Fruit fly (Drosophila melanogaster) whole organism: Measurements from ENCODE around the gene PH4alphaNE2.
A peak's percentile ranks its signal among the peaks of the same experiment; 100 is the strongest.

ENCODE experiments used
- CG8478 ChIP-seq: fragments of >200 bp; optimal IDR thresholded peaks from 2 replicates; lab custom pipeline; 2018; ENCODE audit warnings: inconsistent platforms
- Dll ChIP-seq: fragments of >200 bp; optimal IDR thresholded peaks from 2 replicates; lab custom pipeline; 2017
- EcR ChIP-seq, 2 experiments: fragments of >200 bp; optimal IDR thresholded peaks; 2 replicates each; lab custom pipeline; 2017; ENCODE audit warnings: missing biosample characterization in 2 of 2, missing genetic modification characterization in 2 of 2, missing genetic modification reagents in 2 of 2
- pan ChIP-seq: fragments of >200 bp; optimal IDR thresholded peaks from 2 replicates; lab custom pipeline; 2017
- psq ChIP-seq: fragments of >200 bp; optimal IDR thresholded peaks from 2 replicates; lab custom pipeline; 2017
- usp ChIP-seq: fragments of >200 bp; optimal IDR thresholded peaks from 2 replicates; lab custom pipeline; 2017; ENCODE audit warnings: missing biosample characterization, missing genetic modification characterization, mixed read lengths

Gene PH4alphaNE2

DNA sequence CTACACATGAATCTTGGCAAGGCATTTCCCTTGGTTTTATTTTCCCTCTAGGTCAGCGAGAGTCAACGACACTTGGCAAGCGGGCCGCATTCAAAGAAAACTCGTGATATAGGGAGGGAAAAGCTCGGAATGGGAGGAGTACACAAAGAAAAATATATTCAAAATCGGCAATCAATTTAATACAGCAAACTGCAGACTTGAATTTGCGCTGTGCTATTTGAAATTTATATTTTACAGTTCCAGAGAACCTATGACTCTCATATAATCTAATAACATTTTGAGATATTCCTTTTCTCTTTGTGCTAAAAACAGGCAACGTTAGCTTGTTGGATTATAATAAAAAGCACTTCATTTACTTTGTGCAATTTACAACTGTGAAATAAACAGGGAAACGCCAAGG is 17.6 kb upstream of the PH4alphaNE2 start:
- TF ChIP-seq EcR (GFP tag; optimal IDR thresholded peaks at IDR 0.05; lab: Kevin White, UChicago) (no peak), psq (no peak), Dll (lab: Kevin White, UChicago) (no peak), CG8478 (lab: Kevin White, UChicago) (no peak), pan (lab: Kevin White, UChicago) (no peak), usp (GFP tag; lab: Kevin White, UChicago) (no peak)

DNA sequence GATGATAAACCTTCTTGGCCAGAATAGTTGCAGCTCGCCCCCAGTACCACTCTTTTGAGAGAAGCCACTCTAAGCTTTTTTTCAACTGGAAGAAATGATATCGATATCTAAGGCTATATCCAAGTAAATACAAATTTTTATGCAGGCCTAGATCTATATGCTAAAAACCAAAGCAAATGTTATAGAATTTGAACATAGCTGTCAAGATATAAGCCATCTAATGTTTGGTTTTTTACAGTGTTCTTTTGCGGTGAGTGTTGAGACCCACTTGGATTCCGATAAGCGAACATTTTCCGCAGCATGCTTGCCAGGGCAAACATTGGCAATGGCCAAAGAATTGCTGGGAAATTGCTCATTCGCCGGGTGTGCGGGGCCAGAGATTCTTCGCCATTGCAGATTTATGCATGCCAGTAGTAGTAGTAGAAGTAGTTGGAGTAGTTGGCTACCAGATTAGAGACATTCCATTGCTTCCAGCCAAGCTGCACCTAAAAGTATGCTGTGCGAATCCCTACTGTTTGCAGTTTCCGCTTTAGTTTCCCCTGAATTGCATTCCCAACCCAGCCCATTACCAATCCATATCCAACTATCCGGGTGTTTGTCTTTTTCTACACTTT is 16.8 kb upstream of the PH4alphaNE2 start:
- TF ChIP-seq psq: no peak
- TF ChIP-seq usp (GFP tag; lab: Kevin White, UChicago): no peak
- no peak for TF ChIP-seq pan (lab: Kevin White, UChicago)
- no peak for TF ChIP-seq CG8478 (lab: Kevin White, UChicago)
- no peak for TF ChIP-seq EcR (GFP tag; optimal IDR thresholded peaks at IDR 0.05; lab: Kevin White, UChicago)
- TF ChIP-seq Dll (lab: Kevin White, UChicago): no peak

DNA sequence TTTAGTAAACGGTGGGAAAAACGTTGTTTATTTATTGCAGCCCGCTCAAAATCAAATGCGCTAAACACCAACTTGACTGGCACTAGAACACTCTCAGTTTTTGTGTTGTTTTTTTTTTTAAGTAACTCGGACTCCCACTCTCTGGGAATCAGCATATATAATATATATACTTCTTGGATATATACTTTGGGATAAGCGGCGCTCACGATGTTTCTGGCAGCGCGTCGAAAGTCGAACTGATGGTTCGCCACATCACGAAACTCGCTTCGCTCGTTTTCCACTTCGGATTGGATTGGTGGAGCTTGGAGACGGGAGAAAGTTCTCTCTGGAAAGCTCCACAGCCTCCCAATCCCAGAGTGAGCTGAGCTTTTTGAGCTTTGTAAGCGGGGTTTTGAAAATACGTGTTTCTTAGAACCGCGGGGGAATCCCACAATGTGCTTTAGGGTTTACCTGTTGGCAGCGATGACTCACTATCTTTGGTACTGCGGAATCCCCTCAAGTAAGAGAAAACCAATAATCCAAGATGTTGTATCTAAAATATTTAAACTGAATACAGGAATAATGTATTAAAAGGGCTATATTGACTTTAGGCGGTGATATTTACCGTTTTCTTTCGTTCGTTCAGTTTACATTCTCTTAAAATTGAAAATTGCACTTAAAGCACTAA is 14.9 kb upstream of the PH4alphaNE2 start, which contains the start of gene jdp:
TSS of gene jdp (minus strand) at position 239 of the 667 bp plus-strand sequence.
- no peak for TF ChIP-seq usp (GFP tag; lab: Kevin White, UChicago)
- TF ChIP-seq pan (lab: Kevin White, UChicago): no peak
- TF ChIP-seq EcR (GFP tag; optimal IDR thresholded peaks at IDR 0.05; lab: Kevin White, UChicago): no peak
- TF ChIP-seq Dll (lab: Kevin White, UChicago): no peak
- no peak for TF ChIP-seq CG8478 (lab: Kevin White, UChicago)
- no peak for TF ChIP-seq psq

DNA sequence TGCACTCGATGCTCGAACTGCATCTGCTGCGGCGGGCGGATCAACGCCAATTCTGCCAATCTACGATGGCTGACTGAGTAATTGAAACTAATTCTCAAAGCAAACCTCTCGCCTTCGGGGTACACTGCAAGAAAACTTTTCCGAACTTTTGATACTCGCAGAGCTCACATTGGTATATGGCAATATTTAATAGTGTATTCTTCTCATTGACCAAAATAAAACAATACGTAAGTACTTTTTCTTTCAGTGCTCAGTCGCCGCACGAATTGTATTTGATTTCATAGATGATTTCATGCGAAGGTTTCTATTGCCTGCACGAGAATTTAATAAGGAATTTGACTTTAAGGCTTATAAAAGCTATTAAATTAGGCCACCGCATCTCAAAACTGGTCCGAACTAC is 13.6 kb upstream of the PH4alphaNE2 start:
- TF ChIP-seq psq (no peak), usp (GFP tag; lab: Kevin White, UChicago) (no peak), CG8478 (lab: Kevin White, UChicago) (no peak), EcR (GFP tag; optimal IDR thresholded peaks at IDR 0.05; lab: Kevin White, UChicago) (no peak), pan (lab: Kevin White, UChicago) (no peak), Dll (lab: Kevin White, UChicago) (no peak)

DNA sequence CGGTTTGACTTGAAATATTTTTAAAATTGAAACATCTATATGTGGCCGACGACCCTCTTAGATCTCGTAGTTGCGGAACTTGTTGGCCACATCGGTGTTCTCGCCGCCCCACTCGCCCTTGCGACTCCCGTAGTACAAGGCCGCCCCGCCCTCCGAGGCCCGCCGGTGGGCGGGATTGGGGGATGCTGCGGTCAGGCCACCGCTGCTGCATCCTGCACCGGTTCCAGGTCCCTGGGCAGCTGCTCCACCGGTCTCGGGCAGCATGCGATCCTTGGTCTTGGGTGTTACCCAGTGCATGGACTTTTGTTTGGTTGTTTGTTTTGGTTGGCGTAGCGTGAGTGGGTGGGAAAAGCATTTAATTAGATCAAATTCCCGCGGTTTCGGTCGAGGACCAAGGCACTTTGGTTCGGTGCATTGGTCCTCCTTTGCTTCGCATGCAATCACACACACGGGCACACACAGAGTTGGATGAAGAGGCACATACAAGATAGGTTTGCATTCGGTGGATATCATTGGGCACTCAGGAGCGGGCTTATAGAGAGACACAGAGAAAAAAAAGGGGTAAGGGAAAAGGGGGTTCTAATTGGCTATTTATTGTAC is 6.4 kb upstream of the PH4alphaNE2 start:
- TF ChIP-seq Dll (lab: Kevin White, UChicago): no peak
- TF ChIP-seq CG8478 (lab: Kevin White, UChicago): no peak
- TF ChIP-seq EcR (GFP tag; optimal IDR thresholded peaks at IDR 0.05; lab: Kevin White, UChicago): no peak
- TF ChIP-seq usp (GFP tag; lab: Kevin White, UChicago): no peak
- no peak for TF ChIP-seq pan (lab: Kevin White, UChicago)
- TF ChIP-seq psq: no peak

DNA sequence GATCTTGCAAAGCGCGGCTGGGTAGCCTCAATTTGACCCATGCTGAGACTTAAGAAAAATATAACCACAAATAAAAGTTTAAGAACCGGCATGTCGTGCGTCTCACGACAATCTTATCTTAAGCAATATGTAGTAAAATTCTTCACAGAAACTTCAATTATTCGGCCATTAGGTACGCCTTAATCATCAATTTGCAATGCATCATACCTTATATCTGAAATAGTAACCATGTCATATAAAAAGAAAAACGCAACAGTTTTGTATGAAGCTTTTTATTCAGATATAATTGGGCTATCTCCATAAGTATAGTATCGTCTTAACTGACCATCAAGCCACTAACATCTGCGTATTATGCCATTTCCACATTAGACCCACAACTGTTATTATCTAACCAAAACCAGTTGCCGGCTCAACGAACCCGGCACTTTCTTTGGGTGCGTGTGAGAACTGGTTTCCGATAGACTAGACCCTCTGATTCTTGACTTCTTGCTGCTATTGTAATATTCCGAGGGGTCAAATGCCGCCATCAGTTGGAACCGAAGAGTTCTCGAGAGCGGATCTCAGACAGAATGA is 2.3 kb upstream of the PH4alphaNE2 start, which contains the start of the genes CG31524 and CG9698:
TSS of gene CG31524 (minus strand) at position 101 of the 573 bp plus-strand sequence.
TSS of gene CG9698 (plus strand) at position 523 of the 573 bp plus-strand sequence.
- peak in 1 of 2 experiments; percentile 18 for TF ChIP-seq EcR (GFP tag; optimal IDR thresholded peaks at IDR 0.05; lab: Kevin White, UChicago)
- TF ChIP-seq CG8478 (lab: Kevin White, UChicago): no peak
- no peak for TF ChIP-seq psq
- no peak for TF ChIP-seq usp (GFP tag; lab: Kevin White, UChicago)
- no peak for TF ChIP-seq pan (lab: Kevin White, UChicago)
- no peak for TF ChIP-seq Dll (lab: Kevin White, UChicago)

DNA sequence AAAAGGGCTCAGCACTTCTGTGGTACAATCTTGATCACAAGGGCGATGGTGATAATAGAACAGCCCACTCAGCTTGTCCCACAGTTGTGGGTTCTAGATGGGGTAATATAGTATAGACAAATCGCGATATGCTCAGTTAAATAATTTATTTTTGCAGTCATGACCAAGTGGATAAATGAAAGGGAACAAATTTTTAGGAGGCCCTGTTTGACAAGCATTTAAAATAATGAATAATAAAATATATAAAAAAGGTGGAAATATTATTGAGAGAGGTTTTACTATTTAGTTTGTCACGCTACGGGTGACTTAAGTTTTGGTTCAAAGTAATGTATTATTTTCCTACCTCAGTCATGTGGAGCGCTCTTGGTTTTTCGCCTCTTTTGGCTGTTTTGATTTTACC is 4.3 kb downstream of the PH4alphaNE2 start, which contains the start of gene CG34041:
TSS of gene CG34041 (plus strand) at position 301 of the 400 bp plus-strand sequence.
- no peak for TF ChIP-seq pan (lab: Kevin White, UChicago)
- TF ChIP-seq Dll (lab: Kevin White, UChicago): no peak
- TF ChIP-seq CG8478 (lab: Kevin White, UChicago): no peak
- TF ChIP-seq psq: no peak
- TF ChIP-seq usp (GFP tag; lab: Kevin White, UChicago): no peak
- TF ChIP-seq EcR (GFP tag; optimal IDR thresholded peaks at IDR 0.05; lab: Kevin White, UChicago): no peak

DNA sequence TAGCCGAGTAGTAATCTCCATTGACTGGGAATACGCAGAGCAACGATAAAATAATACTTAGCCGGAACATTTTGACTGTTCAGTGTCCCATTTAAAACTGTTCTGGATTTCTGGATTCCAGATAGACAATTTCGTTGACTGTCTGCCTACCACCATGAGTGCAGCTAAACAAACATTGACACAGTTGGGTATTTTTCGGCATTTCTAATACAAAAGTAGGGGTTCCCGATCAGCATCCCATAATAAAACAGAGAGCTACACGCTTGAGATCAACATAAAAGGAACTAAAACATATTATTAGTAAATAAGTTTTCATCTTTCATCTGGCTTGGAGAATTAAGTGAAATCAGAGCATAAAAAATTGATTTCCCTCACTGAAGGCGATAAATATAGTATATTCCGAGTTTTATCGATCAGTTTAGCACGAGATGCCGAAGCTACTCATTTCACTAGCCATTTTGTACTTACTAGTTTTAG is 6.4 kb downstream of the PH4alphaNE2 start, which contains the start of the genes PH4alphaSG1 and CG15539:
TSS of gene PH4alphaSG1 (minus strand) at position 101 of the 477 bp plus-strand sequence.
TSS of gene CG15539 (plus strand) at position 427 of the 477 bp plus-strand sequence.
- TF ChIP-seq CG8478 (lab: Kevin White, UChicago): no peak
- no peak for TF ChIP-seq psq
- no peak for TF ChIP-seq EcR (GFP tag; optimal IDR thresholded peaks at IDR 0.05; lab: Kevin White, UChicago)

DNA sequence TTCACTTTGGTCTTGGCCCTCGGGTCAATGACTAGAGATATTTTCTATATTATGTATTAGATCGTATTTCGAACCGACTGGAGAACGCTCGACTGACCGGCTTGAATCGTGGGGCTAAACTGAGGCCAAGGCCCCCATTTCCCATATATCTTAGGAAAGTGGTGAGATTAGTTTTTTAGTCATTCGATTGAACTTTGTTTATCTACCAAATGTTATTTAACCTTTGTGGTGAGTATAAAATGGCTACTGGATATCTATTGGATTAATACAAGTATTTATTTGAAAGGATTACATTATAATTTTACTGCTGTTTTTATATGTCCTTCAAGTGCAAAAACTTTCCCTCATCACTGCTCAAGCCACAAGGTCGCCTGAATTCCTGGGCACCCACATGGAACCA is 8.6 kb downstream of the PH4alphaNE2 start, which contains the start of gene CG31371:
TSS of gene CG31371 (minus strand) at position 101 of the 400 bp plus-strand sequence.
- TF ChIP-seq Dll (lab: Kevin White, UChicago) (no peak), EcR (GFP tag; optimal IDR thresholded peaks at IDR 0.05; lab: Kevin White, UChicago) (no peak), pan (lab: Kevin White, UChicago) (no peak), psq (no peak), CG8478 (lab: Kevin White, UChicago) (no peak), usp (GFP tag; lab: Kevin White, UChicago) (no peak)

DNA sequence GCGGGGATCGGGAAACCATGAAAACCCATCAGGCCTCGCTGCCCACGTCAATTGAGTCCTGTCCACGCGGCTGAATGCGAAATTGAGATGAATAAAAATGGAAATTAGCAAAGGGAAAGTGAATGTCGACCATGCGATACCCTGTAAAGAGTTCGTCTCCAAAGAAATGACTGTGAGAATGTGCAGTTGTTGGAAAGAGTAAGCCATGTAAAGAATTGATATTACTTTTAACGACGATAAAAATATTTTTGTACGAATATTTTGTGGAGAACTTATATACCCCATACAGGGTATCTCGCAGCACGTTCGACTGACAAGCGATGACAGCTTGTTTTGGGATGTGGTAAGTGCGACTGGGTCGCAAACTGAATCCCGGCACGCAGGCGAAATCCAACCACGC is 10.8 kb downstream of the PH4alphaNE2 start:
- TF ChIP-seq EcR (GFP tag; optimal IDR thresholded peaks at IDR 0.05; lab: Kevin White, UChicago) (no peak), Dll (lab: Kevin White, UChicago) (no peak), psq (no peak), CG8478 (lab: Kevin White, UChicago) (no peak), usp (GFP tag; lab: Kevin White, UChicago) (no peak), pan (lab: Kevin White, UChicago) (peak; percentile 69)
